Fruit fly (Drosophila melanogaster) whole organism, wandering third instar larva: Measurements from ENCODE around the gene Atac3.
A peak's percentile ranks its signal among the peaks of the same experiment; 100 is the strongest.

Experiments
- Abd-B ChIP-seq: fragments of >200 bp; optimal IDR thresholded peaks from 2 replicates; lab custom pipeline; 2017; ENCODE audit warnings: missing biosample characterization, missing genetic modification characterization
- CG32264 ChIP-seq: fragments of 200-800 bp; sonication (Bioruptor generic); optimal IDR thresholded peaks from 2 replicates; lab custom pipeline; 2016; ENCODE audit warnings: missing biosample characterization, missing genetic modification characterization
- CG9705 ChIP-seq: fragments of 200-800 bp; sonication (Bioruptor generic); optimal IDR thresholded peaks from 2 replicates; lab custom pipeline; 2018; ENCODE audit warnings: missing biosample characterization, mild to moderate bottlenecking, missing genetic modification characterization
- CrebA ChIP-seq: fragments of 200-800 bp; sonication (Bioruptor generic); optimal IDR thresholded peaks from 2 replicates; lab custom pipeline; 2016; ENCODE audit warnings: missing biosample characterization, mild to moderate bottlenecking, missing genetic modification characterization, borderline replicate concordance
- Dfd ChIP-seq: fragments of >200 bp; optimal IDR thresholded peaks from 2 replicates; lab custom pipeline; 2017; ENCODE audit warnings: missing biosample characterization, missing genetic modification characterization
- Dif ChIP-seq: fragments of 200-275, 200-300 bp; sonication (Bioruptor generic); optimal IDR thresholded peaks from 2 replicates; lab custom pipeline; 2018; ENCODE audit warnings: missing biosample characterization, missing genetic modification characterization; ENCODE audit not compliant: partially characterized antibody
- GATAd ChIP-seq: sonication (Bioruptor generic); optimal IDR thresholded peaks from 2 replicates; lab custom pipeline; 2016; ENCODE audit warnings: missing biosample characterization, missing genetic modification characterization
- Hnf4 ChIP-seq: fragments of 200-800 bp; sonication (Bioruptor generic); optimal IDR thresholded peaks from 2 replicates; lab custom pipeline; 2016; ENCODE audit warnings: missing biosample characterization, mild to moderate bottlenecking, missing genetic modification characterization
- Jra ChIP-seq: sonication (Bioruptor generic); optimal IDR thresholded peaks from 2 replicates; lab custom pipeline; 2016; ENCODE audit warnings: missing biosample characterization, missing genetic modification characterization
- Mio ChIP-seq: sonication (Bioruptor generic); optimal IDR thresholded peaks from 2 replicates; lab custom pipeline; 2016; ENCODE audit warnings: missing biosample characterization, missing genetic modification characterization
- Myc ChIP-seq: fragments of >200 bp; optimal IDR thresholded peaks from 2 replicates; lab custom pipeline; 2017
- N ChIP-seq: fragments of >200 bp; optimal IDR thresholded peaks from 2 replicates; lab custom pipeline; 2018; ENCODE audit warnings: missing biosample characterization, missing external identifiers, missing genetic modification characterization
- OdsH ChIP-seq: fragments of 200-800 bp; sonication (Bioruptor generic); optimal IDR thresholded peaks from 2 replicates; lab custom pipeline; 2016; ENCODE audit warnings: missing biosample characterization, mild to moderate bottlenecking, missing genetic modification characterization
- Rel ChIP-seq, 2 experiments: fragments of 200-800 bp; sonication (Bioruptor generic) in 1 of 2; optimal IDR thresholded peaks; 2 replicates in 1 of 2; 3 replicates in 1 of 2; lab custom pipeline; 2016 to 2019; ENCODE audit warnings: mild to moderate bottlenecking in 2 of 2, missing biosample characterization in 2 of 2, missing genetic modification characterization in 2 of 2, moderate library complexity in 1 of 2
- Sp1 ChIP-seq: fragments of 200-800 bp; sonication (Bioruptor generic); optimal IDR thresholded peaks from 3 replicates; lab custom pipeline; 2019; ENCODE audit warnings: missing biosample characterization, mild to moderate bottlenecking, missing genetic modification characterization, moderate library complexity
- br ChIP-seq: fragments of 200-800 bp; sonication (Bioruptor generic); optimal IDR thresholded peaks from 2 replicates; lab custom pipeline; 2016; ENCODE audit warnings: missing biosample characterization, missing genetic modification characterization
- brk ChIP-seq: fragments of 200-800 bp; sonication (Bioruptor generic); optimal IDR thresholded peaks from 2 replicates; lab custom pipeline; 2016; ENCODE audit warnings: missing biosample characterization, mild to moderate bottlenecking, missing genetic modification characterization
- dl ChIP-seq, 2 experiments: fragments of 175-275, 200-275 bp in 1 of 2; fragments of 200-275 bp in 1 of 2; sonication (Bioruptor generic); optimal IDR thresholded peaks; lab custom pipeline; 2018; ENCODE audit warnings: mild to moderate bottlenecking in 2 of 2, missing biosample characterization in 2 of 2, missing genetic modification characterization in 2 of 2, moderate library complexity in 2 of 2; ENCODE audit not compliant: partially characterized antibody in 2 of 2, insufficient read depth in 1 of 2
- dmrt93B ChIP-seq: fragments of 200-800 bp; sonication (Bioruptor generic); optimal IDR thresholded peaks from 2 replicates; lab custom pipeline; 2018; ENCODE audit warnings: missing biosample characterization, mild to moderate bottlenecking, missing genetic modification characterization
- dsf ChIP-seq: sonication (Bioruptor generic); optimal IDR thresholded peaks from 2 replicates; lab custom pipeline; 2016; ENCODE audit warnings: missing biosample characterization, missing genetic modification characterization, borderline replicate concordance
- ey ChIP-seq: fragments of 200-800 bp; sonication (Bioruptor generic); optimal IDR thresholded peaks from 2 replicates; lab custom pipeline; 2016; ENCODE audit warnings: missing biosample characterization, missing genetic modification characterization
- foxo ChIP-seq, 2 experiments: fragments of 200-800 bp; sonication (Bioruptor generic); optimal IDR thresholded peaks; 2 replicates in 1 of 2; 3 replicates in 1 of 2; lab custom pipeline; 2016 to 2017; ENCODE audit warnings: missing biosample characterization in 2 of 2, missing genetic modification characterization in 2 of 2
- fru ChIP-seq: fragments of 200-800 bp; sonication (Bioruptor generic); optimal IDR thresholded peaks from 3 replicates; lab custom pipeline; 2016; ENCODE audit warnings: missing biosample characterization, mild to moderate bottlenecking, missing genetic modification characterization
- jim ChIP-seq: fragments of 175-275, 200-325 bp; sonication (Bioruptor generic); optimal IDR thresholded peaks from 2 replicates; lab custom pipeline; 2016; ENCODE audit warnings: missing biosample characterization, mild to moderate bottlenecking, missing genetic modification characterization
- lola ChIP-seq: fragments of >200 bp; optimal IDR thresholded peaks from 2 replicates; lab custom pipeline; 2017; ENCODE audit warnings: missing biosample characterization, missing genetic modification characterization
- pan ChIP-seq: fragments of >200 bp; optimal IDR thresholded peaks from 2 replicates; lab custom pipeline; 2017
- psq ChIP-seq: fragments of 200-800 bp; sonication (Bioruptor generic); optimal IDR thresholded peaks from 3 replicates; lab custom pipeline; 2017; ENCODE audit warnings: missing biosample characterization, mild to moderate bottlenecking, missing genetic modification characterization, moderate library complexity
- sage ChIP-seq: fragments of 200-800 bp; sonication (Bioruptor generic); optimal IDR thresholded peaks from 2 replicates; lab custom pipeline; 2016; ENCODE audit warnings: missing biosample characterization, mild to moderate bottlenecking, missing genetic modification characterization
- tai ChIP-seq: sonication (Bioruptor generic); optimal IDR thresholded peaks from 2 replicates; lab custom pipeline; 2016; ENCODE audit warnings: missing biosample characterization, missing genetic modification characterization
- usp ChIP-seq: fragments of >200 bp; optimal IDR thresholded peaks from 2 replicates; lab custom pipeline; 2017; ENCODE audit warnings: missing biosample characterization, missing genetic modification characterization
- woc ChIP-seq: sonication (Bioruptor generic); optimal IDR thresholded peaks from 2 replicates; lab custom pipeline; 2016; ENCODE audit warnings: missing biosample characterization, mild to moderate bottlenecking, missing genetic modification characterization

The Atac3 gene

dm6 chr3L:319145-320009 lies 8.4 kb downstream of the Atac3 start, which contains the start of gene fwd (continued):
- TF ChIP-seq psq (GFP tag; lab: Kevin White, UChicago), result no peak
- TF ChIP-seq CrebA, result no peak
- no peak for TF ChIP-seq brk (GFP tag; lab: Kevin White, UChicago)
- no peak for TF ChIP-seq GATAd (GFP tag; lab: Kevin White, UChicago)
- peak in 1 of 2 experiments; percentile 9 for TF ChIP-seq foxo (GFP tag; optimal IDR thresholded peaks at IDR 0.05; lab: Kevin White, UChicago)
- TF ChIP-seq Abd-B, result peak; percentile 78
- no peak for TF ChIP-seq pan (lab: Kevin White, UChicago)

DNA sequence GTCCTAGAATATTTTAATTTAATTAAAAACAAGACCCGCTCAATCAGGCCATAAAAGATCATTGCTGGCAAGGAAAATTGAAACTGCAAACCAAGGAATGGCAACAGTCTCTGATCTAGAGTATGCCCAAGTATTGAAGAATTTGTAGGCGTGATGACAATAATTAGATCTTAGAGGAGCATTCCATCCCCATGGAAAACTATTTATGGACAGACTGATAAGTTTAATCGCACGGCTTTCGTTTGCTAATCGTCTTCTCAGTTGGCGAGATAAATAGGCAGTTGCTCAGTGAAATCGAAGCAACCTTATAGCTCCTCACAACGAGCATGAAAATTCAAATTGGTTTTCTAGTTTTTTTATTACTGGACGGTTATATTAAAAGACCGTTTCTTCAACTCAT lies 11.0 kb downstream of the Atac3 start, which contains the start of gene ddbt:
Gene ddbt (plus strand): TSS at position 301 of the 400 bp plus-strand sequence.
- no peak for TF ChIP-seq tai (GFP tag; lab: Kevin White, UChicago)
- no peak for TF ChIP-seq ey (GFP tag; lab: Kevin White, UChicago)
- TF ChIP-seq woc (GFP tag; lab: Kevin White, UChicago), result no peak
- TF ChIP-seq CrebA, result no peak
- no peak for TF ChIP-seq OdsH (GFP tag; lab: Kevin White, UChicago)
- TF ChIP-seq sage (GFP tag; lab: Kevin White, UChicago), result no peak
- no peak for TF ChIP-seq Hnf4 (GFP tag; lab: Kevin White, UChicago)
- TF ChIP-seq jim, result no peak
- TF ChIP-seq fru (GFP tag; lab: Kevin White, UChicago), result no peak
- TF ChIP-seq Abd-B, result no peak
- TF ChIP-seq CG32264 (GFP tag; lab: Kevin White, UChicago), result no peak
- no peak for TF ChIP-seq Sp1
- TF ChIP-seq psq (GFP tag; lab: Kevin White, UChicago), result no peak
- no peak for TF ChIP-seq dsf (GFP tag; lab: Kevin White, UChicago)
- no peak for TF ChIP-seq Mio (GFP tag; lab: Kevin White, UChicago)
- no peak for TF ChIP-seq Jra

dm6 chr3L:315140-315539 lies 12.7 kb downstream of the Atac3 start:
- TF ChIP-seq CG32264 (GFP tag; lab: Kevin White, UChicago) (no peak), OdsH (GFP tag; lab: Kevin White, UChicago) (no peak), usp (no peak), CG9705 (GFP tag; lab: Kevin White, UChicago) (no peak), Myc (lab: Kevin White, UChicago) (no peak), Jra (no peak), Abd-B (no peak), GATAd (GFP tag; lab: Kevin White, UChicago) (no peak), Dif (GFP tag; lab: Kevin White, UChicago) (no peak), N (GFP tag; lab: Kevin White, UChicago) (no peak)

- TF ChIP-seq woc (GFP tag; lab: Kevin White, UChicago), result no peak
- no peak for TF ChIP-seq Rel (GFP tag; optimal IDR thresholded peaks at IDR 0.05; lab: Kevin White, UChicago)
- TF ChIP-seq Rel (tag; optimal IDR thresholded peaks at IDR 0.05; lab: Kevin White, UChicago), result no peak
- TF ChIP-seq dsf (GFP tag; lab: Kevin White, UChicago), result no peak
- no peak for TF ChIP-seq dl (GFP tag; optimal IDR thresholded peaks at IDR 0.05; lab: Kevin White, UChicago; ENCODE audit: insufficient read depth in 1 of 2, partially characterized antibody in 2 of 2)
- TF ChIP-seq tai (GFP tag; lab: Kevin White, UChicago), result no peak
- no peak for TF ChIP-seq pan (lab: Kevin White, UChicago)
- TF ChIP-seq OdsH (GFP tag; lab: Kevin White, UChicago), result no peak
- no peak for TF ChIP-seq lola (GFP tag; lab: Kevin White, UChicago)
- no peak for TF ChIP-seq Myc (lab: Kevin White, UChicago)
- no peak for TF ChIP-seq Dfd
- no peak for TF ChIP-seq CG9705 (GFP tag; lab: Kevin White, UChicago)
- TF ChIP-seq GATAd (GFP tag; lab: Kevin White, UChicago), result no peak
- TF ChIP-seq br (GFP tag; lab: Kevin White, UChicago), result no peak
- no peak for TF ChIP-seq fru (GFP tag; lab: Kevin White, UChicago)
- TF ChIP-seq dmrt93B (GFP tag; lab: Kevin White, UChicago), result no peak
- no peak for TF ChIP-seq N (GFP tag; lab: Kevin White, UChicago)
- TF ChIP-seq Abd-B, result no peak
- TF ChIP-seq usp, result no peak
Observed at dm6 chr3L:312323-312722, 15.5 kb downstream of the Atac3 start.
